Worm (Caenorhabditis elegans): Measurements from ENCODE around the gene F56B3.11.

Gene F56B3.11

ce11 chrIV:760267-760666 lies 36.1 kb downstream of the F56B3.11 start, which contains the start of gene gst-40 (continued):
- TF ChIP-seq fkh-8 (tag; optimal IDR thresholded peaks at IDR 0.05) (peak; percentile 46), nhr-11 (tag; optimal IDR thresholded peaks at IDR 0.05) (no peak), zip-4 (GFP tag; optimal IDR thresholded peaks at IDR 0.05) (no peak), nhr-76 (tag; optimal IDR thresholded peaks at IDR 0.05) (no peak), lin-15B (tag; optimal IDR thresholded peaks at IDR 0.05) (no peak), nhr-84 (tag; optimal IDR thresholded peaks at IDR 0.05) (no peak), lin-35 (GFP tag; optimal IDR thresholded peaks at IDR 0.05) (no peak), unc-86 (tag; optimal IDR thresholded peaks at IDR 0.05) (no peak)

DNA sequence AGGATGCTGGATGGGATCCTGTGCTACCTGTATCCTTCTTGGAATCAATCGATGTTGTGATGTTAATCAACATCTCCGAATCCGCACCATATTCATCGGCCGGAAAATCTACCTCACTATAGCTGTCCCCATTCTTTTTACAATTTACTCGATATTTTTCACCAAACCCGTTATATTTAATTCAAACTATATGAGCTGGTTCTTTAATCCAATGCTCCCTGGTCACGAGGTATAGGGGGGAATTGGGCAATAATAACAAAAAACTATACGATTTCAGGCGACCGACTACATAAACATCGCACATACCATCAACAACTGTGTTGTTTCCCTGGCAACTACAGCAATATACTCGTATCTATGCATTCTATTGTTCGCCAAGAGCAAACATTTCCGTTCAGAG lies 38.8 kb downstream of the F56B3.11 start:
- TF ChIP-seq efl-3 (GFP tag; optimal IDR thresholded peaks at IDR 0.05) (no peak), efl-1 (optimal IDR thresholded peaks at IDR 0.05) (no peak), efl-1 (GFP tag; optimal IDR thresholded peaks at IDR 0.05 in 1 of 2) (peak in 1 of 2 experiments; percentile 57), unc-62 (GFP tag; optimal IDR thresholded peaks at IDR 0.05) (no peak), fkh-4 (tag; optimal IDR thresholded peaks at IDR 0.05; ENCODE audit: borderline replicate concordance) (no peak), nhr-90 (tag; optimal IDR thresholded peaks at IDR 0.05; ENCODE audit: poor library complexity) (no peak), unc-86 (tag; optimal IDR thresholded peaks at IDR 0.05) (no peak), rnt-1 (tag; optimal IDR thresholded peaks at IDR 0.05) (no peak)

ce11 chrIV:756956-757355 lies 39.4 kb downstream of the F56B3.11 start:
- no peak for TF ChIP-seq ama-1 (optimal IDR thresholded peaks at IDR 0.05)
- TF ChIP-seq fkh-4 (tag; optimal IDR thresholded peaks at IDR 0.05; ENCODE audit: borderline replicate concordance), result no peak
- no peak for TF ChIP-seq nhr-19 (GFP tag; conservative IDR thresholded peaks at IDR 0.05)
- TF ChIP-seq hlh-4 (tag; optimal IDR thresholded peaks at IDR 0.05), result no peak

ce11 chrIV:756421-756820 lies 40.0 kb downstream of the F56B3.11 start, which contains the start of gene srt-23:
Gene srt-23, plus strand, starts transcription at chrIV:756721.
- no peak for TF ChIP-seq ztf-11 (tag; optimal IDR thresholded peaks at IDR 0.05)
- TF ChIP-seq efl-1 (optimal IDR thresholded peaks at IDR 0.05), result no peak
- no peak for TF ChIP-seq efl-1 (GFP tag; optimal IDR thresholded peaks at IDR 0.05 in 1 of 2)
- TF ChIP-seq ztf-4 (tag; optimal IDR thresholded peaks at IDR 0.05), result no peak
- TF ChIP-seq pqm-1 (tag; optimal IDR thresholded peaks at IDR 0.05), result no peak
- no peak for TF ChIP-seq ceh-88 (GFP tag; IDR thresholded peaks at IDR 0.05)
- no peak for TF ChIP-seq pax-3 (tag; optimal IDR thresholded peaks at IDR 0.05)

DNA sequence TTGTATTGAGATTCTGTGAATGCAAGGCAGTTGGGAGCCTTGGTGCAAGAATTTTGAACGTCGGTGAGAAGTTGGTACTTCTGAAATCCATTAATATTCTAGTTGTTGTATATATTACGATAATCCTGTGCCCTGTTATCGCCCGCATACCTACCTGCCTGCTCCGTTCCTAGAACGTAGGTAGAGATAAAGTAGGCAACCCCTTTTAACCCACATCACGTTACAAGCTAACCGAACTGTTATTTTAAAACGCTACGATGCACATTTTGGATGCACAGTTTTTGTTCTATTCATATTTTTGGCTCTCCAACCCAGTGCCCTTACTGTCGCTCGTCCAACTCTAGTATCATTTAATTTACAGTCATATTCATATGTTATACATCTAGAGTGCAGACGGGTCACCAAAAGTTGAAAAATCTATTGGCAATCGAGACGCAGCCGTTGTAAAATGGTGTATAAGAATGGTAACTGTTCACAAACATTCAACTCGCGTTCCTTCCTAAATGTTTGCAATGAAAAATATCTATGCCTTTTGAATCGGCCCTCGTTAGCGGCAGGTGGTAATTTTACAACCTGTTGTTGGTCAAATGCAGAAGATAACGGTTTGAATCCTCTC lies 41.9 kb downstream of the F56B3.11 start:
- TF ChIP-seq unc-62 (GFP tag; optimal IDR thresholded peaks at IDR 0.05), result no peak
- TF ChIP-seq lir-3 (tag; optimal IDR thresholded peaks at IDR 0.05; ENCODE audit: poor library complexity), result no peak
- no peak for TF ChIP-seq nhr-28 (tag; optimal IDR thresholded peaks at IDR 0.05)
- no peak for TF ChIP-seq hlh-17 (GFP tag; optimal IDR thresholded peaks at IDR 0.05; ENCODE audit: borderline replicate concordance)

ce11 chrIV:749557-749956 lies 46.8 kb downstream of the F56B3.11 start:
- no peak for TF ChIP-seq zag-1 (tag; optimal IDR thresholded peaks at IDR 0.05)
- no peak for TF ChIP-seq nhr-237 (tag; optimal IDR thresholded peaks at IDR 0.05)
- peak; percentile 11 for TF ChIP-seq rnt-1 (tag; optimal IDR thresholded peaks at IDR 0.05)
- TF ChIP-seq nhr-71 (tag; optimal IDR thresholded peaks at IDR 0.05), result peak; percentile 26
- no peak for TF ChIP-seq ceh-88 (GFP tag; IDR thresholded peaks at IDR 0.05)
- no peak for TF ChIP-seq jun-1 (tag; optimal IDR thresholded peaks at IDR 0.05)
- TF ChIP-seq C16A3.4 (tag; optimal IDR thresholded peaks at IDR 0.05), result no peak
- TF ChIP-seq pqm-1 (tag; optimal IDR thresholded peaks at IDR 0.05), result no peak
- TF ChIP-seq elt-3 (tag; optimal IDR thresholded peaks at IDR 0.05), result no peak
- no peak for TF ChIP-seq ceh-63 (GFP tag; optimal IDR thresholded peaks at IDR 0.05)
- TF ChIP-seq pag-3 (tag; optimal IDR thresholded peaks at IDR 0.05; ENCODE audit: borderline replicate concordance, insufficient read depth), result no peak
- TF ChIP-seq snu-23 (GFP tag; optimal IDR thresholded peaks at IDR 0.05), result no peak
